Fruit fly (Drosophila melanogaster): Measurements from ENCODE around the gene Adi1.
A peak's percentile ranks its signal among the peaks of the same experiment; 100 is the strongest.

DNA sequence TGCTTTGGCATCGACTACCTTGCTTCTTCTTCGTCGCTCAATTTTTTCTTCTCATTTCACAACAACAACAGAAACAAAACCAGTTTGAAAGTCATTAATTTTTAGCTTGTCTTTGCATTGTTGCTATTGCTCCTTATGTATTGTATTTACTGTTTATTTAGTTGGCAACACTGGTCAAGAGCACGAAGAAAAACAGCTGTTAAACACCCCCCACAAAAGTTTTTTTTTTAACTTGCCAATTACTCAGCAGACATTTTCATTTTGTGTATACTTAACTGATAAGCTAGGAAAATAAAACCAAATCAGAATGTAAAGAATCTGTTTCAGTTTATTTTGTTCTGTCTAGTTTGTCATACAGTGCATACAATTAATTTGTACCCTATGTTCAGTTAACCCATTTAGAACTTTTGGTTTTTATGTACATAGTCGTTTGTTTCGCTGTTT, 16.6 kb downstream of the Adi1 start:
- TF ChIP-seq toe (GFP tag; optimal IDR thresholded peaks at IDR 0.05) (no peak), CG7045 (GFP tag; optimal IDR thresholded peaks at IDR 0.05) (no peak), CG5204 (GFP tag; optimal IDR thresholded peaks at IDR 0.05) (no peak), cic (GFP tag; optimal IDR thresholded peaks at IDR 0.05) (no peak), cnc (optimal IDR thresholded peaks at IDR 0.05) (no peak), CG7101 (tag; optimal IDR thresholded peaks at IDR 0.05) (peak; percentile 7), pad (GFP tag; optimal IDR thresholded peaks at IDR 0.05) (no peak), Mnt (GFP tag; optimal IDR thresholded peaks at IDR 0.05) (no peak), CG33017 (tag; optimal IDR thresholded peaks at IDR 0.05) (no peak), bab1 (GFP tag; optimal IDR thresholded peaks at IDR 0.05) (no peak)
